Worm (Caenorhabditis elegans): ENCODE measurements around the gene F08F1.4.

The F08F1.4 gene

ce11 chrX:8421594-8421993 lies 8.4 kb downstream of the F08F1.4 start:
- TF ChIP-seq T22C8.4 (GFP tag; IDR thresholded peaks at IDR 0.05) = no peak
- no peak for TF ChIP-seq cog-1 (tag; optimal IDR thresholded peaks at IDR 0.05)
- no peak for TF ChIP-seq flt-1 (GFP tag; IDR thresholded peaks at IDR 0.05)
- no peak for TF ChIP-seq klf-2 (GFP tag; conservative IDR thresholded peaks at IDR 0.05)
- no peak for TF ChIP-seq ztf-23 (GFP tag; IDR thresholded peaks at IDR 0.05)
- TF ChIP-seq ztf-29 (GFP tag; IDR thresholded peaks at IDR 0.05) = no peak
- TF ChIP-seq tab-1 (GFP tag; IDR thresholded peaks at IDR 0.05) = no peak
- TF ChIP-seq med-1 (GFP tag; optimal IDR thresholded peaks at IDR 0.05; ENCODE audit: insufficient read depth) = no peak
- TF ChIP-seq ref-1 (GFP tag; conservative IDR thresholded peaks at IDR 0.05) = no peak

ce11 chrX:8422020-8422419 lies 8.8 kb downstream of the F08F1.4 start, which contains the start of gene tag-123:
Gene tag-123, minus strand, starts transcription at chrX:8422055.
- TF ChIP-seq tab-1 (GFP tag; IDR thresholded peaks at IDR 0.05) = no peak
- no peak for TF ChIP-seq flt-1 (GFP tag; IDR thresholded peaks at IDR 0.05)
- TF ChIP-seq T22C8.4 (GFP tag; IDR thresholded peaks at IDR 0.05) = no peak
- TF ChIP-seq klf-2 (GFP tag; conservative IDR thresholded peaks at IDR 0.05) = no peak
- TF ChIP-seq ztf-29 (GFP tag; IDR thresholded peaks at IDR 0.05) = no peak
- TF ChIP-seq ztf-23 (GFP tag; IDR thresholded peaks at IDR 0.05) = no peak
- TF ChIP-seq ref-1 (GFP tag; conservative IDR thresholded peaks at IDR 0.05) = no peak
- TF ChIP-seq cog-1 (tag; optimal IDR thresholded peaks at IDR 0.05) = no peak

- TF ChIP-seq med-1 (GFP tag; optimal IDR thresholded peaks at IDR 0.05; ENCODE audit: insufficient read depth) (no peak), ref-1 (GFP tag; conservative IDR thresholded peaks at IDR 0.05) (no peak), tab-1 (GFP tag; IDR thresholded peaks at IDR 0.05) (no peak), ztf-29 (GFP tag; IDR thresholded peaks at IDR 0.05) (no peak), ztf-23 (GFP tag; IDR thresholded peaks at IDR 0.05) (no peak), flt-1 (GFP tag; IDR thresholded peaks at IDR 0.05) (no peak), cog-1 (tag; optimal IDR thresholded peaks at IDR 0.05) (no peak), klf-2 (GFP tag; conservative IDR thresholded peaks at IDR 0.05) (no peak), T22C8.4 (GFP tag; IDR thresholded peaks at IDR 0.05) (no peak)
Observed at ce11 chrX:8423199-8423598, 10.0 kb downstream of the F08F1.4 start.

- TF ChIP-seq cog-1 (tag; optimal IDR thresholded peaks at IDR 0.05) (no peak), flt-1 (GFP tag; IDR thresholded peaks at IDR 0.05) (no peak), T22C8.4 (GFP tag; IDR thresholded peaks at IDR 0.05) (no peak), ztf-29 (GFP tag; IDR thresholded peaks at IDR 0.05) (no peak), klf-2 (GFP tag; conservative IDR thresholded peaks at IDR 0.05) (no peak), ztf-23 (GFP tag; IDR thresholded peaks at IDR 0.05) (no peak)
Observed at ce11 chrX:8423633-8424032, 10.4 kb downstream of the F08F1.4 start, which contains the start of gene tth-1. Gene tth-1, minus strand, starts transcription at chrX:8423733.

- TF ChIP-seq ztf-23 (GFP tag; IDR thresholded peaks at IDR 0.05) = no peak
- no peak for TF ChIP-seq klf-2 (GFP tag; conservative IDR thresholded peaks at IDR 0.05)
- TF ChIP-seq T22C8.4 (GFP tag; IDR thresholded peaks at IDR 0.05) = no peak
- no peak for TF ChIP-seq ref-1 (GFP tag; conservative IDR thresholded peaks at IDR 0.05)
- TF ChIP-seq ztf-29 (GFP tag; IDR thresholded peaks at IDR 0.05) = no peak
- TF ChIP-seq flt-1 (GFP tag; IDR thresholded peaks at IDR 0.05) = no peak
- TF ChIP-seq cog-1 (tag; optimal IDR thresholded peaks at IDR 0.05) = no peak
- no peak for TF ChIP-seq tab-1 (GFP tag; IDR thresholded peaks at IDR 0.05)
- TF ChIP-seq med-1 (GFP tag; optimal IDR thresholded peaks at IDR 0.05; ENCODE audit: insufficient read depth) = no peak
Observed at ce11 chrX:8424286-8424685, 11.1 kb downstream of the F08F1.4 start.

ce11 chrX:8426160-8426712 lies 13.0 kb downstream of the F08F1.4 start:
- TF ChIP-seq flt-1 (GFP tag; IDR thresholded peaks at IDR 0.05) (no peak), ztf-23 (GFP tag; IDR thresholded peaks at IDR 0.05) (no peak), ztf-29 (GFP tag; IDR thresholded peaks at IDR 0.05) (no peak), cog-1 (tag; optimal IDR thresholded peaks at IDR 0.05) (no peak), T22C8.4 (GFP tag; IDR thresholded peaks at IDR 0.05) (no peak), ref-1 (GFP tag; conservative IDR thresholded peaks at IDR 0.05) (no peak), tab-1 (GFP tag; IDR thresholded peaks at IDR 0.05) (no peak), klf-2 (GFP tag; conservative IDR thresholded peaks at IDR 0.05) (no peak), med-1 (GFP tag; optimal IDR thresholded peaks at IDR 0.05; ENCODE audit: insufficient read depth) (no peak)

ce11 chrX:8428319-8428888 lies 15.2 kb downstream of the F08F1.4 start, which contains the start of gene F08F1.3:
Gene F08F1.3, plus strand, starts transcription at chrX:8428838.
- no peak for TF ChIP-seq ztf-29 (GFP tag; IDR thresholded peaks at IDR 0.05)
- TF ChIP-seq ztf-23 (GFP tag; IDR thresholded peaks at IDR 0.05) = no peak

- TF ChIP-seq ref-1 (GFP tag; conservative IDR thresholded peaks at IDR 0.05) (no peak), klf-2 (GFP tag; conservative IDR thresholded peaks at IDR 0.05) (no peak), T22C8.4 (GFP tag; IDR thresholded peaks at IDR 0.05) (no peak), ztf-29 (GFP tag; IDR thresholded peaks at IDR 0.05) (no peak)
Observed at ce11 chrX:8429503-8429902, 16.3 kb downstream of the F08F1.4 start.

ce11 chrX:8432361-8432760 lies 19.1 kb downstream of the F08F1.4 start, which contains the start of gene kin-9:
Gene kin-9, plus strand, starts transcription at chrX:8432661.
- TF ChIP-seq ztf-29 (GFP tag; IDR thresholded peaks at IDR 0.05) (no peak), tab-1 (GFP tag; IDR thresholded peaks at IDR 0.05) (no peak), med-1 (GFP tag; optimal IDR thresholded peaks at IDR 0.05; ENCODE audit: insufficient read depth) (no peak), ztf-23 (GFP tag; IDR thresholded peaks at IDR 0.05) (no peak), klf-2 (GFP tag; conservative IDR thresholded peaks at IDR 0.05) (no peak), cog-1 (tag; optimal IDR thresholded peaks at IDR 0.05) (no peak), ref-1 (GFP tag; conservative IDR thresholded peaks at IDR 0.05) (no peak), T22C8.4 (GFP tag; IDR thresholded peaks at IDR 0.05) (no peak), flt-1 (GFP tag; IDR thresholded peaks at IDR 0.05) (no peak)

ce11 chrX:8438756-8439155 lies 25.5 kb downstream of the F08F1.4 start:
- TF ChIP-seq flt-1 (GFP tag; IDR thresholded peaks at IDR 0.05) = no peak
- no peak for TF ChIP-seq ref-1 (GFP tag; conservative IDR thresholded peaks at IDR 0.05)
- TF ChIP-seq ztf-23 (GFP tag; IDR thresholded peaks at IDR 0.05) = no peak
- TF ChIP-seq klf-2 (GFP tag; conservative IDR thresholded peaks at IDR 0.05) = no peak
- no peak for TF ChIP-seq T22C8.4 (GFP tag; IDR thresholded peaks at IDR 0.05)
- no peak for TF ChIP-seq tab-1 (GFP tag; IDR thresholded peaks at IDR 0.05)
- TF ChIP-seq cog-1 (tag; optimal IDR thresholded peaks at IDR 0.05) = no peak
- TF ChIP-seq ztf-29 (GFP tag; IDR thresholded peaks at IDR 0.05) = no peak
- TF ChIP-seq med-1 (GFP tag; optimal IDR thresholded peaks at IDR 0.05; ENCODE audit: insufficient read depth) = no peak
